Worm (Caenorhabditis elegans) whole organism, early embryonic: ENCODE measurements around the gene atp-5.

Experiments
- aly-1 ChIP-seq: sonication (generic microtip); optimal IDR thresholded peaks from 2 replicates; lab custom pipeline; 2016; ENCODE audit warnings: missing genetic modification characterization, missing compliant biosample characterization
- ama-1 ChIP-seq: fragments of 150-350 bp; optimal IDR thresholded peaks from 2 replicates; lab custom pipeline; 2014
- ceh-13 ChIP-seq: fragments of 200-800 bp; sonication (Bioruptor generic); optimal IDR thresholded peaks from 2 replicates; lab custom pipeline; 2018; ENCODE audit warnings: mild to moderate bottlenecking, missing genetic modification characterization, missing compliant biosample characterization
- ceh-36 ChIP-seq: sonication (generic microtip); optimal IDR thresholded peaks from 2 replicates; lab custom pipeline; 2016; ENCODE audit warnings: missing genetic modification characterization, inconsistent platforms, missing compliant biosample characterization
- ets-7 ChIP-seq: sonication (generic microtip); optimal IDR thresholded peaks from 2 replicates; lab custom pipeline; 2016; ENCODE audit warnings: missing genotype, missing genetic modification characterization, missing compliant biosample characterization
- flt-1 ChIP-seq: fragments of 200-800 bp; sonication (Bioruptor generic); IDR thresholded peaks from 2 replicates; pipeline ENCODE4 v1.3.6; 2022; ENCODE audit warnings: missing genetic modification characterization, missing compliant biosample characterization
- hmg-4 ChIP-seq: fragments of 200-800 bp; sonication (Bioruptor generic); optimal IDR thresholded peaks from 2 replicates; lab custom pipeline; 2018; ENCODE audit warnings: mild to moderate bottlenecking, missing genetic modification characterization, missing compliant biosample characterization
- hnd-1 ChIP-seq: sonication (generic microtip); optimal IDR thresholded peaks from 2 replicates; lab custom pipeline; 2016; ENCODE audit warnings: missing genetic modification characterization, missing compliant biosample characterization
- pes-1 ChIP-seq: fragments of 200-800 bp; sonication (Bioruptor generic); IDR thresholded peaks from 2 replicates; pipeline ENCODE4 v1.3.6; 2022; ENCODE audit warnings: missing genetic modification reagents, missing genetic modification characterization, missing compliant biosample characterization
- scrt-1 ChIP-seq: fragments of 200-800 bp; sonication (Bioruptor generic); IDR thresholded peaks from 2 replicates; pipeline ENCODE4 v1.3.6; 2022; ENCODE audit warnings: missing genetic modification characterization, missing compliant biosample characterization
- tbx-37 ChIP-seq: fragments of 200-800 bp; sonication (Bioruptor generic); conservative IDR thresholded peaks from 2 replicates; pipeline ENCODE4 v1.3.6; 2022; ENCODE audit warnings: missing genetic modification reagents, missing genetic modification characterization, missing compliant biosample characterization

ce11 chrV:11148971-11149370 lies 25.3 kb upstream of the atp-5 start:
- TF ChIP-seq hmg-4 (GFP tag; lab: Kevin White, UChicago) (no peak), hnd-1 (tag; lab: Kevin White, UChicago) (no peak), aly-1 (no peak), pes-1 (no peak), ceh-36 (tag; lab: Kevin White, UChicago) (no peak), tbx-37 (GFP tag; lab: Robert Waterston, UW) (no peak), ama-1 (lab: Kevin White, UChicago) (no peak), flt-1 (GFP tag; lab: Robert Waterston, UW) (no peak), ets-7 (tag; lab: Kevin White, UChicago) (no peak), scrt-1 (GFP tag; lab: Robert Waterston, UW) (no peak), ceh-13 (no peak)
